Worm (Caenorhabditis elegans) whole organism, young adult: ENCODE data around the gene C10F3.7.
A peak's percentile ranks its signal among the peaks of the same experiment; 100 is the strongest.

Source experiments
- B0035.1 ChIP-seq: sonication (generic microtip); optimal IDR thresholded peaks from 2 replicates; lab custom pipeline; 2016; ENCODE audit warnings: missing genetic modification characterization, mild to moderate bottlenecking, missing compliant biosample characterization, missing genotype, missing genetic modification reagents
- B0261.1 ChIP-seq: sonication (generic microtip); optimal IDR thresholded peaks from 2 replicates; lab custom pipeline; 2016; ENCODE audit warnings: mild to moderate bottlenecking, missing genetic modification characterization, moderate library complexity, missing compliant biosample characterization
- F57C9.4 ChIP-seq: sonication (generic microtip); optimal IDR thresholded peaks from 2 replicates; lab custom pipeline; 2017; ENCODE audit warnings: mild to moderate bottlenecking, missing genetic modification characterization, missing compliant biosample characterization
- K12H6.12 ChIP-seq: fragments of 200-800 bp; sonication (Bioruptor generic); optimal IDR thresholded peaks from 2 replicates; lab custom pipeline; 2018; ENCODE audit warnings: mild to moderate bottlenecking, missing genetic modification characterization, missing compliant biosample characterization
- Y53F4B.3 ChIP-seq: fragments of 200-800 bp; sonication (Bioruptor generic); IDR thresholded peaks from 2 replicates; pipeline ENCODE4 v1.3.6; 2022; ENCODE audit warnings: missing genetic modification reagents, missing genetic modification characterization, missing compliant biosample characterization
- ZK185.1 ChIP-seq: sonication (generic microtip); optimal IDR thresholded peaks from 2 replicates; lab custom pipeline; 2016; ENCODE audit warnings: mild to moderate bottlenecking, missing genetic modification characterization, missing compliant biosample characterization; ENCODE audit not compliant: poor library complexity, severe bottlenecking
- aptf-2 ChIP-seq: fragments of 200-800 bp; sonication (Bioruptor generic); conservative IDR thresholded peaks from 2 replicates; pipeline ENCODE4 v1.3.6; 2022; ENCODE audit warnings: missing genetic modification reagents, missing genetic modification characterization, missing compliant biosample characterization
- aptf-3 ChIP-seq: fragments of 200-800 bp; sonication (Bioruptor generic); IDR thresholded peaks from 2 replicates; pipeline ENCODE4 v1.3.6; 2022; ENCODE audit warnings: missing genetic modification characterization, missing compliant biosample characterization
- attf-3 ChIP-seq: fragments of 200-800 bp; sonication (Bioruptor generic); conservative IDR thresholded peaks from 2 replicates; pipeline ENCODE4 v1.3.6; 2022; ENCODE audit warnings: missing genetic modification reagents, missing genetic modification characterization, missing compliant biosample characterization
- attf-5 ChIP-seq: fragments of 200-800 bp; sonication (Bioruptor generic); optimal IDR thresholded peaks from 2 replicates; lab custom pipeline; 2018; ENCODE audit warnings: mild to moderate bottlenecking, missing genetic modification characterization, missing compliant biosample characterization
- attf-6 ChIP-seq: fragments of 200-800 bp; sonication (Bioruptor generic); IDR thresholded peaks from 2 replicates; pipeline ENCODE4 v1.3.6; 2022; ENCODE audit warnings: missing genetic modification reagents, missing genetic modification characterization, missing compliant biosample characterization
- cebp-1 ChIP-seq, 2 experiments: fragments of 200-800 bp in 1 of 2; sonication (Bioruptor generic) in 1 of 2; sonication (generic microtip) in 1 of 2; IDR thresholded peaks in 1 of 2; optimal IDR thresholded peaks in 1 of 2; 2 replicates each; pipeline versions ENCODE4 v1.3.6 to Lab custom; 2017 to 2022; ENCODE audit warnings: missing compliant biosample characterization in 2 of 2, missing genetic modification characterization in 2 of 2, mild to moderate bottlenecking in 1 of 2, missing genetic modification reagents in 1 of 2, moderate library complexity in 1 of 2
- ceh-27 ChIP-seq: fragments of 200-800 bp; sonication (Bioruptor generic); optimal IDR thresholded peaks from 2 replicates; lab custom pipeline; 2018; ENCODE audit warnings: mild to moderate bottlenecking, missing genetic modification characterization, moderate library complexity, missing compliant biosample characterization
- ceh-40 ChIP-seq: fragments of 200-800 bp; sonication (Bioruptor generic); IDR thresholded peaks from 2 replicates; pipeline ENCODE4 v1.3.6; 2022; ENCODE audit warnings: missing genetic modification characterization, missing compliant biosample characterization
- ekl-4 ChIP-seq: fragments of 200-800 bp; sonication (Bioruptor generic); IDR thresholded peaks from 2 replicates; pipeline ENCODE4 v1.3.6; 2022; ENCODE audit warnings: missing genetic modification reagents, missing genetic modification characterization, missing compliant biosample characterization
- ets-4 ChIP-seq: fragments of 200-800 bp; sonication (Bioruptor generic); optimal IDR thresholded peaks from 2 replicates; lab custom pipeline; 2018; ENCODE audit warnings: mild to moderate bottlenecking, missing genetic modification characterization, missing compliant biosample characterization
- gei-17 ChIP-seq: fragments of 200-800 bp; sonication (Bioruptor generic); optimal IDR thresholded peaks from 2 replicates; lab custom pipeline; 2018; ENCODE audit warnings: mild to moderate bottlenecking, missing genetic modification characterization, missing compliant biosample characterization
- him-1 ChIP-seq: sonication (generic microtip); optimal IDR thresholded peaks from 2 replicates; lab custom pipeline; 2016; ENCODE audit warnings: missing genotype, missing genetic modification reagents, missing genetic modification characterization, missing compliant biosample characterization
- hmg-20 ChIP-seq: fragments of 200-800 bp; sonication (Bioruptor generic); IDR thresholded peaks from 2 replicates; pipeline ENCODE4 v1.3.6; 2022; ENCODE audit warnings: missing genetic modification reagents, missing genetic modification characterization, missing compliant biosample characterization
- hrde-1 ChIP-seq: sonication (generic microtip); optimal IDR thresholded peaks from 2 replicates; lab custom pipeline; 2016; ENCODE audit warnings: missing genetic modification characterization, mild to moderate bottlenecking, missing compliant biosample characterization, moderate library complexity, missing genotype, missing genetic modification reagents, borderline replicate concordance
- lin-35 ChIP-seq, 3 experiments: fragments of 150-350 bp in 2 of 3; sonication (generic microtip) in 1 of 3; optimal IDR thresholded peaks; 2 replicates each; lab custom pipeline; 2014 to 2018; ENCODE audit warnings: missing biosample characterization in 3 of 3, missing genetic modification characterization in 3 of 3, missing genetic modification reagents in 3 of 3
- lin-40 ChIP-seq: sonication (generic microtip); optimal IDR thresholded peaks from 2 replicates; lab custom pipeline; 2016; ENCODE audit warnings: missing genetic modification characterization, mild to moderate bottlenecking, missing compliant biosample characterization, missing genotype, missing genetic modification reagents
- lin-54 ChIP-seq: fragments of 200-800 bp; sonication (Bioruptor generic); optimal IDR thresholded peaks from 2 replicates; lab custom pipeline; 2018; ENCODE audit warnings: mild to moderate bottlenecking, missing genetic modification characterization, missing compliant biosample characterization
- lir-1 ChIP-seq: fragments of 200-800 bp; sonication (Bioruptor generic); conservative IDR thresholded peaks from 2 replicates; pipeline ENCODE4 v1.3.6; 2022; ENCODE audit warnings: missing genetic modification reagents, missing genetic modification characterization, missing compliant biosample characterization
- lsy-27 ChIP-seq: sonication (generic microtip); optimal IDR thresholded peaks from 2 replicates; lab custom pipeline; 2017; ENCODE audit warnings: missing genetic modification characterization, mild to moderate bottlenecking, missing compliant biosample characterization, antibody characterized with exemption, missing genotype, borderline replicate concordance; ENCODE audit not compliant: insufficient read depth
- madf-3 ChIP-seq: fragments of 200-800 bp; sonication (Bioruptor generic); IDR thresholded peaks from 2 replicates; pipeline ENCODE4 v1.3.6; 2022; ENCODE audit warnings: missing genetic modification reagents, missing genetic modification characterization, missing compliant biosample characterization
- madf-6 ChIP-seq: fragments of 200-800 bp; sonication (Bioruptor generic); IDR thresholded peaks from 2 replicates; pipeline ENCODE4 v1.3.6; 2022; ENCODE audit warnings: missing genetic modification reagents, missing genetic modification characterization, missing compliant biosample characterization
- madf-8 ChIP-seq: fragments of 200-800 bp; sonication (Bioruptor generic); conservative IDR thresholded peaks from 2 replicates; pipeline ENCODE4 v1.3.6; 2022; ENCODE audit warnings: missing genetic modification reagents, missing genetic modification characterization, missing compliant biosample characterization
- mcd-1 ChIP-seq: fragments of 200-800 bp; sonication (Bioruptor generic); IDR thresholded peaks from 2 replicates; pipeline ENCODE4 v1.3.6; 2022; ENCODE audit warnings: missing genetic modification reagents, missing genetic modification characterization, missing compliant biosample characterization
- nfya-1 ChIP-seq: sonication (generic microtip); optimal IDR thresholded peaks from 2 replicates; lab custom pipeline; 2017; ENCODE audit warnings: antibody characterized with exemption, missing compliant biosample characterization, missing genetic modification characterization, borderline replicate concordance; ENCODE audit not compliant: insufficient read depth
- nfyb-1 ChIP-seq: fragments of 200-800 bp; sonication (Bioruptor generic); IDR thresholded peaks from 2 replicates; pipeline ENCODE4 v1.3.6; 2022; ENCODE audit warnings: missing genetic modification reagents, missing genetic modification characterization, missing compliant biosample characterization
- repo-1 ChIP-seq: sonication (generic microtip); optimal IDR thresholded peaks from 2 replicates; lab custom pipeline; 2017; ENCODE audit warnings: mild to moderate bottlenecking, missing genetic modification characterization, missing compliant biosample characterization
- rpc-1 ChIP-seq, 2 experiments: fragments of 150-350 bp in 1 of 2; sonication (generic microtip) in 1 of 2; optimal IDR thresholded peaks; 2 replicates each; lab custom pipeline; 2014 to 2018; ENCODE audit warnings: missing biosample characterization in 1 of 2, missing genetic modification characterization in 1 of 2, missing genetic modification reagents in 1 of 2, missing genotype in 1 of 2
- sdz-38 ChIP-seq: sonication (generic microtip); optimal IDR thresholded peaks from 2 replicates; lab custom pipeline; 2016; ENCODE audit warnings: missing genotype, missing genetic modification characterization, missing compliant biosample characterization
- sea-2 ChIP-seq: fragments of 200-800 bp; sonication (Bioruptor generic); IDR thresholded peaks from 2 replicates; pipeline ENCODE4 v1.3.6; 2022; ENCODE audit warnings: missing genetic modification characterization, missing compliant biosample characterization
- tlf-1 ChIP-seq: fragments of 200-800 bp; sonication (Bioruptor generic); optimal IDR thresholded peaks from 2 replicates; lab custom pipeline; 2018; ENCODE audit warnings: mild to moderate bottlenecking, missing genetic modification characterization, missing compliant biosample characterization
- zfh-2 ChIP-seq: fragments of 200-800 bp; sonication (Bioruptor generic); conservative IDR thresholded peaks from 2 replicates; pipeline ENCODE4 v1.3.6; 2022; ENCODE audit warnings: missing genetic modification reagents, missing genetic modification characterization, missing compliant biosample characterization
- ztf-18 ChIP-seq: sonication (generic microtip); optimal IDR thresholded peaks from 2 replicates; lab custom pipeline; 2016; ENCODE audit warnings: missing genotype, mild to moderate bottlenecking, missing genetic modification characterization, missing compliant biosample characterization
- ztf-26 ChIP-seq: sonication (generic microtip); optimal IDR thresholded peaks from 2 replicates; lab custom pipeline; 2017; ENCODE audit warnings: missing genetic modification characterization, missing compliant biosample characterization
- ztf-28 ChIP-seq: fragments of 200-800 bp; sonication (Bioruptor generic); IDR thresholded peaks from 2 replicates; pipeline ENCODE4 v1.3.6; 2022; ENCODE audit warnings: missing genetic modification reagents, missing genetic modification characterization, missing compliant biosample characterization

Gene C10F3.7

DNA sequence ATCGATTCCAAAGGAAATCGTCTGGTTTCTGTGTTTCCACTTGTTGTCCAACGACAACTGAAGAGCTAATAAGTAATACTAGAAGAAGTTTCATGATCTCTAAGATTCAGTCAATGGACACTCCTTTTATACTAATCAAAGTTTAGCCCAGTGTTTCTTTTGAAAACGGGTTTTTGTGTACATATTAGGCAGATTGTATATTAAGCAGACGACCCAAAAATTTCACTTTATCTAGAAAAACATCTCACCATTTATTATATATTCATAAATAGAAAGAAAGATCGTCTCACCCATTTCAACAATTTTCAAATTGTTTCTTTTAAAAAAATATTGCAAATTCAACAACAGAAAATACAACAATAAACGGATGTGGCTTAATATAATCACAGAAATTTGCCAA lies at the start of gene C10F3.7:
TSS of gene C10F3.7 (minus strand) at position 101 of the 400 bp plus-strand sequence.
- TF ChIP-seq ztf-18 (tag; lab: Kevin White, UChicago) (no peak), F57C9.4 (tag; lab: Kevin White, UChicago) (no peak), lin-40 (tag; lab: Kevin White, UChicago) (no peak), sea-2 (no peak), ets-4 (GFP tag; lab: Kevin White, UChicago) (no peak)

DNA sequence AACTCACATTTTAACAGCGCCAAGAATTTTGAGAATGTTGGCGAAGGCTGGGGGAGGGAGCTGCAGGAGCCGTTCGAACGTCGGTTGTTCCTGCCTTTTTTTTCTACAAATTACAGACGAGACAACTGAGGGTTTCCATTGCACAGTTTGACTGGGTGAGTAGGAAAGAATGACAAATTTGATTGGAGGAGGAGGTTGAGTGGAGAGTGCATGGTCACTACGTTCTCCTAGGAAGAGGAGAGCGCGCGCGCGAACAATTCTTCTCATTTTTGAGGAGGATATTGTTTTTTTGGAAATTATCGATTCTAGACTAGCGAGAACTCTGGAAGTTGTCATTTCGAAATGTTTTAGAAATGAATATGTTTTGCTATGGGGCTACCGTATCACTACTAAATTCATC lies 48.1 kb upstream of the C10F3.7 start, which contains the start of gene dhs-17:
TSS of gene dhs-17 (minus strand) at position 101 of the 400 bp plus-strand sequence.
- TF ChIP-seq rpc-1 (optimal IDR thresholded peaks at IDR 0.05; lab: Kevin White, UChicago) (no peak), rpc-1 (tag; optimal IDR thresholded peaks at IDR 0.05; lab: Kevin White, UChicago) (no peak), nfya-1 (tag; lab: Kevin White, UChicago) (no peak), ztf-28 (GFP tag; lab: Robert Waterston, UW) (no peak), madf-6 (GFP tag; lab: Robert Waterston, UW) (peak; percentile 45; the same call in 1 of the 2 replicates), aptf-2 (GFP tag; lab: Robert Waterston, UW) (peak; percentile 79; the same call in 1 of the 2 replicates), ztf-26 (tag; lab: Kevin White, UChicago) (no peak), F57C9.4 (tag; lab: Kevin White, UChicago) (no peak), hmg-20 (GFP tag; lab: Robert Waterston, UW) (no peak)

DNA sequence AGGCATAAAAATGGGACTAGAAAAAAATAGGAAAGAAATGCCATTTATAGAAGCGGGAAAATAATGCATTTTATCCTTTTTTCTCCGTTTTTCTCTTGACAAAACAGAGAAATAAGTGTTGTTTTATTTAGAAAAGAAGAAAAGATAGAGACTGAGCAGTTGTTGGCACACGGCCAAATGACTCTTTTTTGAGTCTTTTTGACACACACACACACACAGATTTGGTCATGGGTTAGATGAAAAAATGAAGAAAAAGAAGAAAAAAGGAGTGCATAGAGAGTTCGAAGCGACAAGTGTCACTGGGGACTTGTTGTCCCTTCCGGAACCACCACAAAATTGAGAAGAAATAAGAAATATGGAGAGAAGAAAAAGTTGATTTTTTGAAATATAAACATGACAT lies 46.9 kb upstream of the C10F3.7 start:
- TF ChIP-seq attf-6 (GFP tag; lab: Robert Waterston, UW): no peak
- TF ChIP-seq B0261.1 (tag; lab: Kevin White, UChicago): no peak
- TF ChIP-seq, all 124 proteins: peak for 0

DNA sequence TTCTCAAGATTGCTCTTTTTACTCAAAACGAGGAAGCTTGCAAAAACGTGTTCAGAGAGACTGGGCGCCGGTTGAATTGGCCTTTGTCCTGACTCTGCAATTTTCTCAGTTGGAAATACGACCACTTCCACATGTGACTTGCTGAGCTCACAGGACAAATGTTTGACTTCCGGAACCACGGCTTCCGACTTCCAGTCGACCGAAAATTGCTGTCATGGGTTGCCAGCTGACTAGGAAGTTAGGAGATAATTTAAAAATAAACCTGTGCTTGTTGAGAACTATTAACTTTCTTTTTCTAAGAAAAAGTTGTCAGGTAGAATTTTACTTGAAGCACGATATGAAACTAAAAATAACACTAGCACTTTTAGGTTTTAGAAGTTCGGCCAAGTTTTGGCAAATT lies 44.9 kb upstream of the C10F3.7 start:
- TF ChIP-seq B0035.1 (tag; lab: Kevin White, UChicago) (no peak), tlf-1 (no peak), attf-5 (no peak), repo-1 (no peak), attf-3 (GFP tag; lab: Robert Waterston, UW) (no peak), lir-1 (no peak), lsy-27 (tag; lab: Kevin White, UChicago) (no peak), ets-4 (GFP tag; lab: Kevin White, UChicago) (no peak), aptf-3 (GFP tag; lab: Robert Waterston, UW) (no peak), lin-54 (no peak), ekl-4 (GFP tag; lab: Robert Waterston, UW) (no peak), madf-3 (GFP tag; lab: Robert Waterston, UW) (no peak), ceh-27 (no peak), ZK185.1 (no peak), Y53F4B.3 (GFP tag; lab: Robert Waterston, UW) (no peak), him-1 (no peak), gei-17 (GFP tag; lab: Kevin White, UChicago) (no peak), sdz-38 (tag; lab: Kevin White, UChicago) (no peak), ceh-40 (GFP tag; lab: Robert Waterston, UW) (no peak), hmg-20 (GFP tag; lab: Robert Waterston, UW) (no peak)

DNA sequence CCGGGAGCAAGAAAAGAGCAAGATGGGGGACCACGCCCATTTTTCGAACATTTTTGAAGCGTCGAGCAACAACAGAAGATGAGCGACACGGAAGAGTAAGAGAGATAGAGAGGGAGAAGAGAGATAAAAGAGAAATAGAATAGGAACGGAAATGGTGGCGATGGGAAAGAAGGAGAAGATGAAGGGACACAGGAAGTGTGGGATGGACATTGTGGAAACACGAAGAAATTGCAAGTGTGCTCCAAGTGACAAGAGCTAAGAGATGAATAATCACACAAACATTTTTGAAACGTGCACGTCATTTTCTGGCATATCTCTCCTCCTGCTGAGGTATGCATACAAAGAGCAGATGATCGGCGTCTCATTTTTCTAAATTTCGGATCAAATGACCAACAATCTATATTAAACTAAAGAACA lies 43.9 kb upstream of the C10F3.7 start:
- TF ChIP-seq nfyb-1 (GFP tag; lab: Robert Waterston, UW) (0 out of 2 replicates have a peak, but pooled peaks have one; percentile 16), mcd-1 (GFP tag; lab: Robert Waterston, UW) (0 out of 2 replicates have a peak, but pooled peaks have one; percentile 28), zfh-2 (GFP tag; lab: Robert Waterston, UW) (peak; percentile 46), lin-35 (GFP tag; optimal IDR thresholded peaks at IDR 0.05; lab: Kevin White, UChicago) (peak in 1 of 3 experiments; percentile 49), K12H6.12 (tag; lab: Kevin White, UChicago) (peak; percentile 58), cebp-1 (GFP tag; IDR thresholded peaks at IDR 0.05; lab: Robert Waterston, UW) (no peak), cebp-1 (tag; optimal IDR thresholded peaks at IDR 0.05; lab: Kevin White, UChicago) (peak; percentile 17), madf-8 (no peak), hrde-1 (tag; lab: Kevin White, UChicago) (no peak)
